Fruit fly (Drosophila melanogaster) whole organism: Measurements from ENCODE around the gene CG14270.

Experiments used
- EcR ChIP-seq, 2 experiments: fragments of >200 bp; optimal IDR thresholded peaks; 2 replicates each; lab custom pipeline; 2017; ENCODE audit warnings: missing biosample characterization in 2 of 2, missing genetic modification characterization in 2 of 2, missing genetic modification reagents in 2 of 2
- pan ChIP-seq: fragments of >200 bp; optimal IDR thresholded peaks from 2 replicates; lab custom pipeline; 2017
- usp ChIP-seq: fragments of >200 bp; optimal IDR thresholded peaks from 2 replicates; lab custom pipeline; 2017; ENCODE audit warnings: missing biosample characterization, missing genetic modification characterization, mixed read lengths

DNA sequence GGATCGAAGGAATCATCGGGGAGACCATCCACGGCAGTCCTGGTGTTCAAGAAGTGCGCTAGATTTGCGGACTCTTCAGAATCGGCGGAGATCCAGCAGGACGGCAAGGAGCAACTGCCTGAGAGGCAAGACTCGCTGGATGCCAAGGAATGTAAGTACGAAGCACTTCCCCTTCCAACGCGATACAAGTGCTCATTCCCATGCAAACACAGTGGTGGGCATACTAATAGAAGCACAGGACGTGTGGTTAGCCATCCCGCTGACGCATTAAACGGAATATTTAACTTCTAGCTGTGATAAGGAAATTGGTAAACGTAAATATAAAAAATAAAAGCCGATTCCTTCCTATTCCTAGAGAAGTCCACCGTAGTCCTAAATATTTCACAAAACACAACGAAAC lies 693 bp upstream of the CG14270 start:
- TF ChIP-seq usp (GFP tag; lab: Kevin White, UChicago) (no peak), EcR (GFP tag; optimal IDR thresholded peaks at IDR 0.05; lab: Kevin White, UChicago) (no peak), pan (lab: Kevin White, UChicago) (no peak)
